Worm (Caenorhabditis elegans) whole organism, L1 larva: Measurements from ENCODE around the gene T21D12.12.

Experiments used
- C16A3.4 ChIP-seq: fragments of 150-350 bp; optimal IDR thresholded peaks from 2 replicates; lab custom pipeline; 2014; ENCODE audit warnings: missing biosample characterization, missing genetic modification characterization
- aly-2 ChIP-seq: fragments of 150-350 bp; optimal IDR thresholded peaks from 2 replicates; lab custom pipeline; 2014; ENCODE audit warnings: missing biosample characterization, missing genetic modification characterization
- ama-1 ChIP-seq: fragments of 150-350 bp; optimal IDR thresholded peaks from 2 replicates; lab custom pipeline; 2014
- ceh-63 ChIP-seq: fragments of 200-800 bp; sonication (Bioruptor generic); optimal IDR thresholded peaks from 2 replicates; lab custom pipeline; 2018; ENCODE audit warnings: mild to moderate bottlenecking, missing genetic modification characterization, missing compliant biosample characterization
- ceh-90 ChIP-seq: sonication (generic microtip); optimal IDR thresholded peaks from 2 replicates; lab custom pipeline; 2016; ENCODE audit warnings: missing genetic modification characterization, missing compliant biosample characterization
- ces-1 ChIP-seq: fragments of 150-350 bp; optimal IDR thresholded peaks from 2 replicates; lab custom pipeline; 2014; ENCODE audit warnings: missing biosample characterization, missing genetic modification reagents, missing genetic modification characterization
- dpl-1 ChIP-seq, 3 experiments: fragments of 150-350 bp in 2 of 3; sonication (generic microtip) in 1 of 3; optimal IDR thresholded peaks; 2 replicates each; lab custom pipeline; 2014 to 2017; ENCODE audit warnings: missing biosample characterization in 3 of 3, missing genetic modification characterization in 3 of 3, missing genetic modification reagents in 3 of 3
- efl-1 ChIP-seq, 4 experiments: fragments of 150-350 bp; optimal IDR thresholded peaks in 3 of 4; peaks in 1 of 4; 1 replicate in 1 of 4; 2 replicates in 3 of 4; lab custom pipeline; 2014; ENCODE audit warnings: missing biosample characterization in 2 of 4, missing genetic modification characterization in 2 of 4, missing genetic modification reagents in 2 of 4
- efl-3 ChIP-seq: fragments of 200-800 bp; sonication (Bioruptor generic); optimal IDR thresholded peaks from 2 replicates; lab custom pipeline; 2018; ENCODE audit warnings: mild to moderate bottlenecking, missing genetic modification characterization, missing compliant biosample characterization
- egl-13 ChIP-seq: sonication (generic microtip); optimal IDR thresholded peaks from 2 replicates; lab custom pipeline; 2016; ENCODE audit warnings: missing genotype, missing genetic modification reagents, missing genetic modification characterization, missing compliant biosample characterization
- elt-2 ChIP-seq: sonication (generic microtip); optimal IDR thresholded peaks from 2 replicates; lab custom pipeline; 2016; ENCODE audit warnings: missing genetic modification characterization, mild to moderate bottlenecking, inconsistent platforms, missing compliant biosample characterization, missing genetic modification reagents
- elt-3 ChIP-seq, 6 experiments: fragments of 150-350 bp in 1 of 6; sonication (generic microtip); optimal IDR thresholded peaks; 2 replicates each; lab custom pipeline; 2017 to 2018; ENCODE audit warnings: missing biosample characterization in 6 of 6, missing genetic modification characterization in 6 of 6, inconsistent platforms in 1 of 6
- fkh-10 ChIP-seq: sonication (generic microtip); optimal IDR thresholded peaks from 2 replicates; lab custom pipeline; 2017; ENCODE audit warnings: missing biosample characterization, missing genetic modification reagents, missing genetic modification characterization
- fkh-4 ChIP-seq: sonication (generic microtip); optimal IDR thresholded peaks from 2 replicates; lab custom pipeline; 2016; ENCODE audit warnings: missing compliant biosample characterization, missing genetic modification characterization, borderline replicate concordance
- grh-1 ChIP-seq: fragments of 200-800 bp; sonication (Bioruptor generic); IDR thresholded peaks from 2 replicates; pipeline ENCODE4 v1.3.6; 2022; ENCODE audit warnings: missing genetic modification reagents, missing genetic modification characterization, missing compliant biosample characterization
- irx-1 ChIP-seq: sonication (generic microtip); optimal IDR thresholded peaks from 2 replicates; lab custom pipeline; 2016; ENCODE audit warnings: missing genetic modification characterization, missing compliant biosample characterization
- isw-1 ChIP-seq: fragments of 200-800 bp; sonication (Bioruptor generic); IDR thresholded peaks from 2 replicates; pipeline ENCODE4 v1.3.6; 2022; ENCODE audit warnings: missing genetic modification characterization, missing compliant biosample characterization
- jun-1 ChIP-seq: fragments of 150-350 bp; optimal IDR thresholded peaks from 2 replicates; lab custom pipeline; 2014; ENCODE audit warnings: missing biosample characterization, missing genetic modification reagents, missing genetic modification characterization
- lin-13 ChIP-seq: fragments of 150-350 bp; optimal IDR thresholded peaks from 2 replicates; lab custom pipeline; 2014; ENCODE audit warnings: missing biosample characterization, missing genetic modification reagents, missing genetic modification characterization
- lin-14 ChIP-seq: fragments of 200-800 bp; sonication (Bioruptor generic); optimal IDR thresholded peaks from 2 replicates; lab custom pipeline; 2018; ENCODE audit warnings: mild to moderate bottlenecking, missing genetic modification characterization, moderate library complexity, missing compliant biosample characterization
- lin-15B ChIP-seq: fragments of 150-350 bp; sonication (generic microtip); optimal IDR thresholded peaks from 3 replicates; lab custom pipeline; 2014; ENCODE audit warnings: missing biosample characterization, missing genetic modification characterization
- lin-35 ChIP-seq, 2 experiments: fragments of 150-350 bp; optimal IDR thresholded peaks; 2 replicates each; lab custom pipeline; 2014; ENCODE audit warnings: missing biosample characterization in 2 of 2, missing genetic modification characterization in 2 of 2, missing genetic modification reagents in 2 of 2
- lin-39 ChIP-seq: fragments of 150-350 bp; optimal IDR thresholded peaks from 2 replicates; lab custom pipeline; 2014; ENCODE audit warnings: missing biosample characterization, missing genetic modification reagents, missing genetic modification characterization
- lir-3 ChIP-seq: sonication (generic microtip); optimal IDR thresholded peaks from 2 replicates; lab custom pipeline; 2016; ENCODE audit warnings: mild to moderate bottlenecking, missing genetic modification characterization, moderate library complexity, missing compliant biosample characterization; ENCODE audit not compliant: poor library complexity
- lsy-2 ChIP-seq, 2 experiments: fragments of 150-350 bp; optimal IDR thresholded peaks; 2 replicates each; lab custom pipeline; 2014; ENCODE audit warnings: missing biosample characterization in 2 of 2, missing genetic modification characterization in 2 of 2
- mab-9 ChIP-seq: fragments of 200-800 bp; sonication (Bioruptor generic); IDR thresholded peaks from 2 replicates; pipeline ENCODE4 v1.3.6; 2022; ENCODE audit warnings: missing genetic modification reagents, missing genetic modification characterization, missing compliant biosample characterization
- mef-2 ChIP-seq: fragments of 150-350 bp; optimal IDR thresholded peaks from 2 replicates; lab custom pipeline; 2014; ENCODE audit warnings: missing biosample characterization, missing genetic modification characterization
- mep-1 ChIP-seq: fragments of 150-350 bp; optimal IDR thresholded peaks from 2 replicates; lab custom pipeline; 2014; ENCODE audit warnings: missing biosample characterization, missing genetic modification characterization
- nhr-19 ChIP-seq: fragments of 200-800 bp; sonication (Bioruptor generic); conservative IDR thresholded peaks from 2 replicates; pipeline ENCODE4 v1.3.6; 2022; ENCODE audit warnings: missing genetic modification characterization, missing compliant biosample characterization
- nhr-20 ChIP-seq: sonication (generic microtip); optimal IDR thresholded peaks from 2 replicates; lab custom pipeline; 2016; ENCODE audit warnings: mild to moderate bottlenecking, missing genetic modification characterization, missing compliant biosample characterization
- nhr-28 ChIP-seq: fragments of 150-350 bp; optimal IDR thresholded peaks from 2 replicates; lab custom pipeline; 2014; ENCODE audit warnings: missing biosample characterization, missing genetic modification characterization
- nhr-47 ChIP-seq: sonication (generic microtip); optimal IDR thresholded peaks from 2 replicates; lab custom pipeline; 2016; ENCODE audit warnings: mild to moderate bottlenecking, missing genetic modification characterization, moderate library complexity, missing compliant biosample characterization
- nhr-71 ChIP-seq: sonication (generic microtip); optimal IDR thresholded peaks from 2 replicates; lab custom pipeline; 2016; ENCODE audit warnings: mild to moderate bottlenecking, missing genetic modification characterization, moderate library complexity, missing compliant biosample characterization
- nhr-76 ChIP-seq: sonication (generic microtip); optimal IDR thresholded peaks from 2 replicates; lab custom pipeline; 2017; ENCODE audit warnings: missing biosample characterization, missing genetic modification characterization
- nhr-77 ChIP-seq: fragments of 150-350 bp; optimal IDR thresholded peaks from 2 replicates; lab custom pipeline; 2014; ENCODE audit warnings: missing biosample characterization, missing genetic modification characterization
- nhr-85 ChIP-seq: sonication (generic microtip); peaks from one replicate; lab custom pipeline; 2016; ENCODE audit warnings: missing genetic modification characterization, inconsistent platforms, missing compliant biosample characterization
- nhr-90 ChIP-seq: sonication (generic microtip); optimal IDR thresholded peaks from 2 replicates; lab custom pipeline; 2016; ENCODE audit warnings: mild to moderate bottlenecking, missing genetic modification characterization, missing compliant biosample characterization; ENCODE audit not compliant: poor library complexity
- pag-3 ChIP-seq: sonication (generic microtip); optimal IDR thresholded peaks from 2 replicates; lab custom pipeline; 2017; ENCODE audit warnings: missing genetic modification characterization, mild to moderate bottlenecking, missing compliant biosample characterization, antibody characterized with exemption, borderline replicate concordance; ENCODE audit not compliant: insufficient read depth
- pqm-1 ChIP-seq: sonication (generic microtip); optimal IDR thresholded peaks from 3 replicates; lab custom pipeline; 2017; ENCODE audit warnings: missing biosample characterization, missing genetic modification characterization
- rnt-1 ChIP-seq: sonication (generic microtip); optimal IDR thresholded peaks from 2 replicates; lab custom pipeline; 2016; ENCODE audit warnings: mild to moderate bottlenecking, missing genetic modification characterization, moderate library complexity, missing compliant biosample characterization
- skn-1 ChIP-seq: fragments of 150-350 bp; optimal IDR thresholded peaks from 2 replicates; lab custom pipeline; 2014; ENCODE audit warnings: missing biosample characterization, missing genetic modification characterization
- sox-4 ChIP-seq: sonication (generic microtip); optimal IDR thresholded peaks from 2 replicates; lab custom pipeline; 2016; ENCODE audit warnings: missing genetic modification characterization, missing compliant biosample characterization
- sup-37 ChIP-seq: fragments of 200-800 bp; sonication (Bioruptor generic); optimal IDR thresholded peaks from 2 replicates; lab custom pipeline; 2018; ENCODE audit warnings: mild to moderate bottlenecking, missing genetic modification characterization, missing compliant biosample characterization
- swsn-7 ChIP-seq: sonication (generic microtip); optimal IDR thresholded peaks from 2 replicates; lab custom pipeline; 2016; ENCODE audit warnings: missing genetic modification characterization, missing compliant biosample characterization
- tbx-2 ChIP-seq: sonication (generic microtip); optimal IDR thresholded peaks from 2 replicates; lab custom pipeline; 2016; ENCODE audit warnings: missing genetic modification characterization, missing compliant biosample characterization
- tlp-1 ChIP-seq: fragments of 150-350 bp; optimal IDR thresholded peaks from 2 replicates; lab custom pipeline; 2014; ENCODE audit warnings: missing biosample characterization, missing genetic modification characterization
- unc-62 ChIP-seq: fragments of 150-350 bp; optimal IDR thresholded peaks from 2 replicates; lab custom pipeline; 2014; ENCODE audit warnings: missing biosample characterization, missing genetic modification reagents, missing genetic modification characterization
- unc-86 ChIP-seq: sonication (generic microtip); optimal IDR thresholded peaks from 2 replicates; lab custom pipeline; 2016; ENCODE audit warnings: missing genetic modification characterization, missing compliant biosample characterization
- xbp-1 ChIP-seq: sonication (generic microtip); optimal IDR thresholded peaks from 2 replicates; lab custom pipeline; 2016; ENCODE audit warnings: missing genetic modification characterization, missing compliant biosample characterization
- zag-1 ChIP-seq: fragments of 150-350 bp; optimal IDR thresholded peaks from 2 replicates; lab custom pipeline; 2014; ENCODE audit warnings: missing biosample characterization, missing genetic modification characterization
- zip-4 ChIP-seq: fragments of 200-800 bp; sonication (Bioruptor generic); optimal IDR thresholded peaks from 2 replicates; lab custom pipeline; 2018; ENCODE audit warnings: mild to moderate bottlenecking, missing genetic modification characterization, moderate library complexity, missing compliant biosample characterization
- ztf-11 ChIP-seq, 2 experiments: sonication (generic microtip); optimal IDR thresholded peaks; 2 replicates each; lab custom pipeline; 2016 to 2017; ENCODE audit warnings: missing genetic modification characterization in 2 of 2, missing biosample characterization in 1 of 2, missing compliant biosample characterization in 1 of 2
- ztf-4 ChIP-seq: fragments of 150-350 bp; optimal IDR thresholded peaks from 2 replicates; lab custom pipeline; 2014; ENCODE audit warnings: missing biosample characterization, missing genetic modification characterization

The T21D12.12 gene

ce11 chrIV:291851-292367 lies 25.7 kb downstream of the T21D12.12 start:
- TF ChIP-seq mef-2 (tag; lab: Kevin White, UChicago) (no peak), elt-3 (tag; optimal IDR thresholded peaks at IDR 0.05; lab: Kevin White, UChicago) (no peak), egl-13 (tag; lab: Kevin White, UChicago) (no peak), nhr-76 (no peak), grh-1 (GFP tag; lab: Robert Waterston, UW) (no peak), sox-4 (tag; lab: Kevin White, UChicago) (no peak), xbp-1 (tag; lab: Kevin White, UChicago) (no peak), sup-37 (GFP tag; lab: Kevin White, UChicago) (no peak), nhr-19 (peak; percentile 28; the same call in 1 of the 2 replicates), isw-1 (GFP tag; lab: Robert Waterston, UW) (no peak), dpl-1 (GFP tag; optimal IDR thresholded peaks at IDR 0.05; lab: Kevin White, UChicago) (no peak), lin-13 (GFP tag; lab: Kevin White, UChicago) (no peak), mep-1 (tag; lab: Kevin White, UChicago) (no peak), unc-62 (GFP tag; lab: Kevin White, UChicago) (no peak), ceh-63 (no peak), fkh-4 (tag; lab: Kevin White, UChicago) (no peak), rnt-1 (no peak), lin-39 (tag; lab: Kevin White, UChicago) (no peak), unc-86 (tag; lab: Kevin White, UChicago) (no peak), nhr-85 (tag; lab: Kevin White, UChicago) (peak; percentile 39), mab-9 (GFP tag; lab: Robert Waterston, UW) (no peak), swsn-7 (no peak), tbx-2 (peak; percentile 9), lin-35 (GFP tag; optimal IDR thresholded peaks at IDR 0.05; lab: Kevin White, UChicago) (peak in 1 of 2 experiments; percentile 26), nhr-28 (tag; lab: Kevin White, UChicago) (no peak), irx-1 (tag; lab: Kevin White, UChicago) (no peak), C16A3.4 (tag; lab: Kevin White, UChicago) (no peak), lin-14 (GFP tag; lab: Kevin White, UChicago) (no peak), nhr-77 (tag; lab: Kevin White, UChicago) (no peak), pqm-1 (tag; lab: Kevin White, UChicago) (peak; percentile 96), nhr-47 (tag; lab: Kevin White, UChicago) (peak; percentile 22), ces-1 (GFP tag; lab: Kevin White, UChicago) (no peak), fkh-10 (GFP tag; lab: Kevin White, UChicago) (no peak), aly-2 (tag; lab: Kevin White, UChicago) (no peak), nhr-90 (tag; lab: Kevin White, UChicago) (peak; percentile 78), elt-2 (tag; lab: Kevin White, UChicago) (peak; percentile 96), ceh-90 (tag; lab: Kevin White, UChicago) (no peak), skn-1 (tag; lab: Kevin White, UChicago) (no peak), efl-3 (GFP tag; lab: Kevin White, UChicago) (no peak), ama-1 (lab: Kevin White, UChicago) (peak; percentile 20), efl-1 (optimal IDR thresholded peaks at IDR 0.05; lab: Kevin White, UChicago) (no peak), efl-1 (GFP tag; optimal IDR thresholded peaks at IDR 0.05 in 1 of 2; lab: Kevin White, UChicago) (peak in 1 of 2 experiments; percentile 90), tlp-1 (tag; lab: Kevin White, UChicago) (no peak), ztf-4 (tag; lab: Kevin White, UChicago) (no peak), lin-15B (tag; lab: Kevin White, UChicago) (no peak), jun-1 (tag; lab: Kevin White, UChicago) (peak; percentile 76), zip-4 (no peak), nhr-71 (tag; lab: Kevin White, UChicago) (peak; percentile 50), pag-3 (tag; lab: Kevin White, UChicago) (no peak), ztf-11 (tag; optimal IDR thresholded peaks at IDR 0.05; lab: Kevin White, UChicago) (no peak), zag-1 (tag; lab: Kevin White, UChicago) (no peak), nhr-20 (tag; lab: Kevin White, UChicago) (peak; percentile 49), lir-3 (peak; percentile 23), lsy-2 (tag; optimal IDR thresholded peaks at IDR 0.05; lab: Kevin White, UChicago) (no peak)
